Worm (Caenorhabditis elegans) whole organism, L2 larva: ENCODE data around the gene F34D10.9.

Source experiments
- C34F6.9 ChIP-seq: fragments of 150-350 bp; optimal IDR thresholded peaks from 2 replicates; lab custom pipeline; 2014; ENCODE audit warnings: missing biosample characterization, missing genetic modification characterization
- F13H6.1 ChIP-seq: sonication (generic microtip); optimal IDR thresholded peaks from 2 replicates; lab custom pipeline; 2016; ENCODE audit warnings: missing genetic modification characterization, missing compliant biosample characterization
- R02D3.7 ChIP-seq: fragments of 150-350 bp; optimal IDR thresholded peaks from 2 replicates; lab custom pipeline; 2014; ENCODE audit warnings: missing biosample characterization, missing genetic modification characterization
- Y55F3AM.14 ChIP-seq: fragments of 200-800 bp; sonication (Bioruptor generic); optimal IDR thresholded peaks from 2 replicates; lab custom pipeline; 2018; ENCODE audit warnings: mild to moderate bottlenecking, missing genetic modification characterization, missing compliant biosample characterization
- ZK546.5 ChIP-seq: sonication (generic microtip); optimal IDR thresholded peaks from 2 replicates; lab custom pipeline; 2017; ENCODE audit warnings: missing biosample characterization, missing genetic modification characterization
- alr-1 ChIP-seq: fragments of 150-350 bp; optimal IDR thresholded peaks from 2 replicates; lab custom pipeline; 2014; ENCODE audit warnings: missing biosample characterization, missing genetic modification characterization
- ama-1 ChIP-seq: fragments of 150-350 bp; optimal IDR thresholded peaks from 2 replicates; lab custom pipeline; 2018; ENCODE audit warnings: inconsistent platforms
- blmp-1 ChIP-seq: sonication (generic microtip); optimal IDR thresholded peaks from 2 replicates; lab custom pipeline; 2017; ENCODE audit warnings: missing genetic modification characterization, mild to moderate bottlenecking, missing compliant biosample characterization, antibody characterized with exemption, moderate library complexity; ENCODE audit not compliant: insufficient read depth
- ceh-16 ChIP-seq: fragments of 150-350 bp; optimal IDR thresholded peaks from 2 replicates; lab custom pipeline; 2014; ENCODE audit warnings: missing biosample characterization, missing genetic modification characterization
- ceh-82 ChIP-seq: fragments of 150-350 bp; optimal IDR thresholded peaks from 2 replicates; lab custom pipeline; 2014; ENCODE audit warnings: missing biosample characterization, missing genetic modification characterization
- crh-2 ChIP-seq: sonication (generic microtip); optimal IDR thresholded peaks from 2 replicates; lab custom pipeline; 2017; ENCODE audit warnings: missing biosample characterization, missing genetic modification characterization
- egl-27 ChIP-seq: sonication (generic microtip); optimal IDR thresholded peaks from 3 replicates; lab custom pipeline; 2017; ENCODE audit warnings: missing biosample characterization, missing genetic modification reagents, missing genetic modification characterization
- elt-1 ChIP-seq: fragments of 150-350 bp; optimal IDR thresholded peaks from 2 replicates; lab custom pipeline; 2014; ENCODE audit warnings: missing biosample characterization, missing genetic modification characterization
- elt-3 ChIP-seq: sonication (generic microtip); optimal IDR thresholded peaks from 2 replicates; lab custom pipeline; 2017; ENCODE audit warnings: missing biosample characterization, missing genetic modification characterization
- fos-1 ChIP-seq: fragments of 150-350 bp; optimal IDR thresholded peaks from 2 replicates; lab custom pipeline; 2014; ENCODE audit warnings: missing biosample characterization, missing genetic modification characterization
- gmeb-1 ChIP-seq: fragments of 150-350 bp; optimal IDR thresholded peaks from 2 replicates; lab custom pipeline; 2014; ENCODE audit warnings: missing biosample characterization, missing genetic modification characterization
- lin-13 ChIP-seq: fragments of 150-350 bp; optimal IDR thresholded peaks from 2 replicates; lab custom pipeline; 2014; ENCODE audit warnings: missing biosample characterization, missing genetic modification reagents, missing genetic modification characterization
- lin-39 ChIP-seq: fragments of 150-350 bp; optimal IDR thresholded peaks from 2 replicates; lab custom pipeline; 2014; ENCODE audit warnings: missing biosample characterization, missing genetic modification reagents, missing genetic modification characterization
- lsy-2 ChIP-seq, 2 experiments: fragments of 150-350 bp in 1 of 2; sonication (generic microtip) in 1 of 2; optimal IDR thresholded peaks; 2 replicates each; lab custom pipeline; 2014 to 2017; ENCODE audit warnings: missing biosample characterization in 2 of 2, missing genetic modification characterization in 2 of 2
- mbf-1 ChIP-seq: sonication (generic microtip); optimal IDR thresholded peaks from 2 replicates; lab custom pipeline; 2017; ENCODE audit warnings: missing biosample characterization, missing genetic modification characterization
- mdl-1 ChIP-seq, 2 experiments: fragments of 150-350 bp in 1 of 2; sonication (generic microtip) in 1 of 2; optimal IDR thresholded peaks; 2 replicates each; lab custom pipeline; 2017; ENCODE audit warnings: missing biosample characterization in 2 of 2, missing genetic modification characterization in 2 of 2
- nhr-12 ChIP-seq: fragments of 150-350 bp; optimal IDR thresholded peaks from 2 replicates; lab custom pipeline; 2014; ENCODE audit warnings: missing biosample characterization, missing genetic modification characterization
- nhr-129 ChIP-seq: fragments of 150-350 bp; optimal IDR thresholded peaks from 2 replicates; lab custom pipeline; 2014; ENCODE audit warnings: missing biosample characterization, missing genetic modification characterization
- nhr-21 ChIP-seq: fragments of 150-350 bp; optimal IDR thresholded peaks from 2 replicates; lab custom pipeline; 2014; ENCODE audit warnings: missing biosample characterization, missing genetic modification characterization
- nhr-237 ChIP-seq: fragments of 150-350 bp; optimal IDR thresholded peaks from 2 replicates; lab custom pipeline; 2014; ENCODE audit warnings: missing biosample characterization, missing genetic modification characterization
- nhr-25 ChIP-seq: fragments of 150-350 bp; sonication (generic microtip); optimal IDR thresholded peaks from 3 replicates; lab custom pipeline; 2014; ENCODE audit warnings: missing biosample characterization, missing genetic modification characterization
- nhr-6 ChIP-seq: fragments of 150-350 bp; optimal IDR thresholded peaks from 2 replicates; lab custom pipeline; 2014; ENCODE audit warnings: missing biosample characterization, missing genetic modification characterization
- nhr-77 ChIP-seq: fragments of 150-350 bp; optimal IDR thresholded peaks from 2 replicates; lab custom pipeline; 2014; ENCODE audit warnings: missing biosample characterization, missing genetic modification characterization
- peb-1 ChIP-seq: fragments of 150-350 bp; optimal IDR thresholded peaks from 2 replicates; lab custom pipeline; 2014; ENCODE audit warnings: missing biosample characterization, missing genetic modification characterization
- sem-4 ChIP-seq: fragments of 150-350 bp; optimal IDR thresholded peaks from 2 replicates; lab custom pipeline; 2014; ENCODE audit warnings: missing biosample characterization, missing genetic modification reagents, missing genetic modification characterization
- sma-3 ChIP-seq: sonication (generic microtip); optimal IDR thresholded peaks from 2 replicates; lab custom pipeline; 2016; ENCODE audit warnings: missing genetic modification reagents, missing genetic modification characterization, missing compliant biosample characterization
- sma-9 ChIP-seq, 2 experiments: fragments of 150-350 bp in 1 of 2; sonication (generic microtip) in 1 of 2; optimal IDR thresholded peaks; 2 replicates each; lab custom pipeline; 2014 to 2016; ENCODE audit warnings: missing genetic modification characterization in 2 of 2, mild to moderate bottlenecking in 1 of 2, missing biosample characterization in 1 of 2, missing compliant biosample characterization in 1 of 2, missing genetic modification reagents in 1 of 2, moderate library complexity in 1 of 2
- snpc-4 ChIP-seq: fragments of 150-350 bp; optimal IDR thresholded peaks from 2 replicates; lab custom pipeline; 2014; ENCODE audit warnings: missing biosample characterization, missing genetic modification characterization
- unc-39 ChIP-seq: fragments of 150-350 bp; optimal IDR thresholded peaks from 2 replicates; lab custom pipeline; 2014; ENCODE audit warnings: missing biosample characterization, missing genetic modification characterization
- unc-55 ChIP-seq: fragments of 150-350 bp; sonication (generic microtip); optimal IDR thresholded peaks from 3 replicates; lab custom pipeline; 2014; ENCODE audit warnings: missing biosample characterization, missing genetic modification reagents, missing genetic modification characterization

The F34D10.9 gene

DNA sequence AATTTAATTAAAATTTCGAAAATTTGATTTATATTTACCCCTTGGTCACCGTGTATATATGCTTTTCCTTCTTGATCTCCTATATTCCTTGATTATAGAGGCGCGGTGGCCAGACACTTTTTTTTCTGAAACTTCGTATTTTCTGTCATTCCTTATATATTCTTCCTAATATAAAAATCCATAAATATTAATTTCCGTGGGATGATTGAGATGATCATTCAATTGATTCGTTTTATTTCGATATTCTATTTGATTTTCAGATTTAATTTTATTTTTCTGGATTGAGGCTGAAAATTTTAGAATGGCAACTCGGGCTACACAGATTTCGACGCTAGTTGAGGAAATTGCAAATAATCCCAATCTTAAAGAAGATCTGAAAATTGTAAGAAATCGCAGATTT is 22.8 kb downstream of the F34D10.9 start, which contains the start of gene dph-1:
dph-1 (plus strand) TSS at position 301 of the 400 bp plus-strand sequence.
- TF ChIP-seq nhr-77 (no peak), nhr-6 (no peak), blmp-1 (no peak), elt-3 (tag; lab: Kevin White, UChicago) (no peak), gmeb-1 (tag; lab: Kevin White, UChicago) (no peak), ama-1 (no peak), sma-9 (GFP tag; optimal IDR thresholded peaks at IDR 0.05; lab: Kevin White, UChicago) (no peak), sma-9 (tag; optimal IDR thresholded peaks at IDR 0.05; lab: Kevin White, UChicago) (no peak), peb-1 (tag; lab: Kevin White, UChicago) (no peak), egl-27 (tag; lab: Kevin White, UChicago) (no peak), elt-1 (tag; lab: Kevin White, UChicago) (no peak), R02D3.7 (no peak), mbf-1 (tag; lab: Kevin White, UChicago) (no peak), unc-39 (tag; lab: Kevin White, UChicago) (no peak)

ce11 chrIII:3704967-3705366 is 24.5 kb downstream of the F34D10.9 start, which contains the start of gene wdr-5.1:
Gene wdr-5.1, plus strand, starts transcription at chrIII:3705285.
- no peak for TF ChIP-seq nhr-21
- no peak for TF ChIP-seq nhr-12
- no peak for TF ChIP-seq sem-4
- TF ChIP-seq fos-1 (tag; lab: Kevin White, UChicago) = no peak
- peak; percentile 13 for TF ChIP-seq C34F6.9
- TF ChIP-seq ceh-82 = no peak
- TF ChIP-seq Y55F3AM.14 (GFP tag; lab: Kevin White, UChicago) = no peak
- TF ChIP-seq ama-1 = no peak
- peak; percentile 21 for TF ChIP-seq sma-3 (GFP tag; lab: Kevin White, UChicago)
- TF ChIP-seq mbf-1 (tag; lab: Kevin White, UChicago) = no peak
- peak; percentile 26 for TF ChIP-seq gmeb-1 (tag; lab: Kevin White, UChicago)
- no peak for TF ChIP-seq ZK546.5 (tag; lab: Kevin White, UChicago)
- no peak for TF ChIP-seq lin-39
- TF ChIP-seq unc-55 = peak; percentile 44
- no peak for TF ChIP-seq ceh-16 (tag; lab: Kevin White, UChicago)
- no peak for TF ChIP-seq snpc-4 (tag; lab: Kevin White, UChicago)
- peak in 1 of 2 experiments; percentile 49 for TF ChIP-seq lsy-2 (tag; optimal IDR thresholded peaks at IDR 0.05; lab: Kevin White, UChicago)
- peak; percentile 22 for TF ChIP-seq nhr-129 (tag; lab: Kevin White, UChicago)
- peak; percentile 15 for TF ChIP-seq blmp-1
- no peak for TF ChIP-seq alr-1 (tag; lab: Kevin White, UChicago)
- TF ChIP-seq nhr-25 = peak; percentile 25
- TF ChIP-seq nhr-6 = no peak
- TF ChIP-seq lin-13 = peak; percentile 55

ce11 chrIII:3703397-3703796 is 26.0 kb downstream of the F34D10.9 start, which contains the start of gene C14B1.3:
Gene C14B1.3, plus strand, starts transcription at chrIII:3703564.
- TF ChIP-seq nhr-237 (tag; lab: Kevin White, UChicago) = no peak
- no peak for TF ChIP-seq ZK546.5 (tag; lab: Kevin White, UChicago)
- TF ChIP-seq crh-2 (tag; lab: Kevin White, UChicago) = peak; percentile 32
- no peak for TF ChIP-seq unc-39 (tag; lab: Kevin White, UChicago)
- no peak for TF ChIP-seq egl-27 (tag; lab: Kevin White, UChicago)
- TF ChIP-seq nhr-77 = no peak
- TF ChIP-seq sma-9 (GFP tag; optimal IDR thresholded peaks at IDR 0.05; lab: Kevin White, UChicago) = peak; percentile 4
- TF ChIP-seq sma-9 (tag; optimal IDR thresholded peaks at IDR 0.05; lab: Kevin White, UChicago) = no peak
- TF ChIP-seq mdl-1 (tag; optimal IDR thresholded peaks at IDR 0.05; lab: Kevin White, UChicago) = peak in 1 of 2 experiments; percentile 11
- peak; percentile 28 for TF ChIP-seq sem-4
- peak; percentile 19 for TF ChIP-seq sma-3 (GFP tag; lab: Kevin White, UChicago)
- TF ChIP-seq lin-13 = peak; percentile 34
- TF ChIP-seq unc-55 = peak; percentile 56
- TF ChIP-seq fos-1 (tag; lab: Kevin White, UChicago) = peak; percentile 90
- TF ChIP-seq blmp-1 = peak; percentile 4
- TF ChIP-seq C34F6.9 = peak; percentile 86
- peak in 1 of 2 experiments; percentile 50 for TF ChIP-seq lsy-2 (tag; optimal IDR thresholded peaks at IDR 0.05; lab: Kevin White, UChicago)
- TF ChIP-seq nhr-129 (tag; lab: Kevin White, UChicago) = peak; percentile 21
- no peak for TF ChIP-seq F13H6.1 (tag; lab: Kevin White, UChicago)
